Fruit fly (Drosophila melanogaster): Measurements from ENCODE around the gene CG11927.

Gene CG11927

dm6 chr2L:4847191-4847853 lies at the start of gene CG11927, which contains the start of gene mxt (continued):
- TF ChIP-seq CG9797 (GFP tag; optimal IDR thresholded peaks at IDR 0.05) (no peak), Dad (GFP tag; optimal IDR thresholded peaks at IDR 0.05) (no peak), CG34376 (GFP tag; optimal IDR thresholded peaks at IDR 0.05) (no peak), Optix (GFP tag; IDR thresholded peaks at IDR 0.05) (peak; percentile 40; the same call in 1 of the 3 replicates), onecut (GFP tag; IDR thresholded peaks at IDR 0.05) (no peak; the same call in 1 of the 2 replicates), TFAM (GFP tag; optimal IDR thresholded peaks at IDR 0.05) (no peak), CG15514 (GFP tag; optimal IDR thresholded peaks at IDR 0.05) (peak; percentile 94), E2f2 (GFP tag; IDR thresholded peaks at IDR 0.05) (peak; percentile 54; the same call in 1 of the 2 replicates), CG10267 (tag; optimal IDR thresholded peaks at IDR 0.05) (peak; percentile 43), CG12942 (GFP tag; optimal IDR thresholded peaks at IDR 0.05) (peak; percentile 7), rib (GFP tag; IDR thresholded peaks at IDR 0.05) (no peak), ac (GFP tag; optimal IDR thresholded peaks at IDR 0.05) (no peak), slbo (GFP tag; IDR thresholded peaks at IDR 0.05) (peak; percentile 86), CG16779 (GFP tag; IDR thresholded peaks at IDR 0.05) (no peak), CkIIα-i1 (GFP tag; IDR thresholded peaks at IDR 0.05) (no peak), sima (GFP tag; optimal IDR thresholded peaks at IDR 0.05) (no peak), CG4424 (GFP tag; optimal IDR thresholded peaks at IDR 0.05) (peak; percentile 57), Hand (GFP tag; optimal IDR thresholded peaks at IDR 0.05) (no peak), Hey (tag; optimal IDR thresholded peaks at IDR 0.05) (no peak), jing (GFP tag; optimal IDR thresholded peaks at IDR 0.05) (no peak), CG10654 (GFP tag; optimal IDR thresholded peaks at IDR 0.05) (peak; percentile 38), CG9609 (GFP tag; optimal IDR thresholded peaks at IDR 0.05) (peak; percentile 23), Atf3 (GFP tag; optimal IDR thresholded peaks at IDR 0.05) (peak; percentile 12), CG31441 (GFP tag; IDR thresholded peaks at IDR 0.05) (no peak), CG2202 (tag; optimal IDR thresholded peaks at IDR 0.05) (no peak), pan (optimal IDR thresholded peaks at IDR 0.05) (no peak), pan (GFP tag; optimal IDR thresholded peaks at IDR 0.05 in 1 of 2, IDR thresholded peaks at IDR 0.05 in 1 of 2) (peak in 1 of 2 experiments; percentile 68), Dfd (GFP tag; optimal IDR thresholded peaks at IDR 0.05) (no peak), slou (GFP tag; optimal IDR thresholded peaks at IDR 0.05) (no peak), Jarid2 (GFP tag; optimal IDR thresholded peaks at IDR 0.05) (no peak), NFAT (GFP tag; IDR thresholded peaks at IDR 0.05) (peak; percentile 77), inv (GFP tag; IDR thresholded peaks at IDR 0.05; ENCODE audit: partially characterized antibody) (peak; percentile 81), CG6854 (GFP tag; optimal IDR thresholded peaks at IDR 0.05) (no peak), pnt (GFP tag; optimal IDR thresholded peaks at IDR 0.05) (peak; percentile 56), CG1233 (GFP tag; optimal IDR thresholded peaks at IDR 0.05) (no peak), Stat92E (GFP tag; optimal IDR thresholded peaks at IDR 0.05) (no peak), CG3281 (GFP tag; optimal IDR thresholded peaks at IDR 0.05) (no peak), CG7987 (GFP tag; optimal IDR thresholded peaks at IDR 0.05) (no peak), crp (GFP tag; optimal IDR thresholded peaks at IDR 0.05) (no peak), nerfin-2 (GFP tag; IDR thresholded peaks at IDR 0.05; ENCODE audit: partially characterized antibody) (peak; percentile 71), HLH54F (GFP tag; optimal IDR thresholded peaks at IDR 0.05) (peak; percentile 64), Fer3 (tag; optimal IDR thresholded peaks at IDR 0.05) (peak; percentile 22), CG13123 (GFP tag; optimal IDR thresholded peaks at IDR 0.05) (no peak), CG9727 (GFP tag; optimal IDR thresholded peaks at IDR 0.05) (peak; percentile 33), MTF-1 (GFP tag; optimal IDR thresholded peaks at IDR 0.05; ENCODE audit: borderline replicate concordance) (no peak), Ravus (GFP tag; IDR thresholded peaks at IDR 0.05) (no peak), ham (GFP tag; IDR thresholded peaks at IDR 0.05) (no peak), HHEX (GFP tag; optimal IDR thresholded peaks at IDR 0.05) (no peak), CG8478 (optimal IDR thresholded peaks at IDR 0.05) (no peak), CG14667 (GFP tag; IDR thresholded peaks at IDR 0.05) (0 out of 2 replicates have a peak, but pooled peaks have one; percentile 19)
